Worm (Caenorhabditis elegans) whole organism, L4 larva: ENCODE measurements around the gene F35D2.6.

ENCODE experiments used
- F44E2.7 ChIP-seq: fragments of 200-800 bp; sonication (Bioruptor generic); IDR thresholded peaks from 2 replicates; pipeline ENCODE4 v2.1.2; 2022; ENCODE audit warnings: missing genetic modification characterization, missing compliant biosample characterization
- T26A8.4 ChIP-seq: fragments of 200-800 bp; sonication (Bioruptor generic); IDR thresholded peaks from 2 replicates; pipeline ENCODE4 v1.3.6; 2022; ENCODE audit warnings: missing genetic modification characterization, missing compliant biosample characterization
- Y48G9A.11 ChIP-seq: fragments of 200-800 bp; sonication (Bioruptor generic); IDR thresholded peaks from 2 replicates; pipeline ENCODE4 v1.3.6; 2022; ENCODE audit warnings: missing genetic modification reagents, missing genetic modification characterization, missing compliant biosample characterization
- Y5F2A.4 ChIP-seq: fragments of 200-800 bp; sonication (Bioruptor generic); optimal IDR thresholded peaks from 2 replicates; lab custom pipeline; 2018; ENCODE audit warnings: mild to moderate bottlenecking, missing genetic modification characterization, missing compliant biosample characterization
- ZK546.5 ChIP-seq, 2 experiments: sonication (generic microtip); optimal IDR thresholded peaks; 2 replicates each; lab custom pipeline; 2017; ENCODE audit warnings: missing biosample characterization in 2 of 2, missing genetic modification characterization in 2 of 2
- aly-2 ChIP-seq: sonication (generic microtip); optimal IDR thresholded peaks from 2 replicates; lab custom pipeline; 2018; ENCODE audit warnings: missing biosample characterization, missing genetic modification characterization
- ama-1 ChIP-seq: fragments of 150-350 bp; optimal IDR thresholded peaks from 2 replicates; lab custom pipeline; 2014; ENCODE audit warnings: inconsistent platforms, mixed read lengths
- ceh-20 ChIP-seq: fragments of 200-800 bp; sonication (Bioruptor generic); IDR thresholded peaks from 2 replicates; pipeline ENCODE4 v1.3.6; 2022; ENCODE audit warnings: missing genetic modification reagents, missing genetic modification characterization, missing compliant biosample characterization
- cey-2 ChIP-seq: sonication (generic microtip); optimal IDR thresholded peaks from 3 replicates; lab custom pipeline; 2017; ENCODE audit warnings: missing genetic modification characterization, mild to moderate bottlenecking, missing compliant biosample characterization, antibody characterized with exemption, borderline replicate concordance; ENCODE audit not compliant: insufficient read depth
- ctbp-1 ChIP-seq: fragments of 200-800 bp; sonication (Bioruptor generic); IDR thresholded peaks from 2 replicates; pipeline ENCODE4 v1.3.6; 2022; ENCODE audit warnings: missing genetic modification reagents, missing genetic modification characterization, missing compliant biosample characterization
- daf-19 ChIP-seq: fragments of 200-800 bp; sonication (Bioruptor generic); conservative IDR thresholded peaks from 2 replicates; pipeline ENCODE4 v1.3.6; 2022; ENCODE audit warnings: missing genetic modification characterization, missing compliant biosample characterization
- daf-8 ChIP-seq: fragments of 200-800 bp; sonication (Bioruptor generic); IDR thresholded peaks from 2 replicates; pipeline ENCODE4 v1.3.6; 2022; ENCODE audit warnings: missing genetic modification characterization, missing compliant biosample characterization
- dmd-8 ChIP-seq: fragments of 200-800 bp; sonication (Bioruptor generic); IDR thresholded peaks from 2 replicates; pipeline ENCODE4 v1.3.6; 2022; ENCODE audit warnings: missing genetic modification characterization, missing compliant biosample characterization
- dpl-1 ChIP-seq: fragments of 150-350 bp; optimal IDR thresholded peaks from 2 replicates; lab custom pipeline; 2014; ENCODE audit warnings: missing biosample characterization, missing genetic modification reagents, missing genetic modification characterization
- duxl-1 ChIP-seq: sonication (generic microtip); optimal IDR thresholded peaks from 2 replicates; lab custom pipeline; 2016; ENCODE audit warnings: mild to moderate bottlenecking, missing genetic modification characterization, moderate library complexity, missing compliant biosample characterization; ENCODE audit not compliant: poor library complexity
- dve-1 ChIP-seq: sonication (generic microtip); optimal IDR thresholded peaks from 2 replicates; lab custom pipeline; 2017; ENCODE audit warnings: antibody characterized with exemption, mild to moderate bottlenecking, missing genetic modification characterization, missing compliant biosample characterization; ENCODE audit not compliant: insufficient read depth
- fkh-10 ChIP-seq: fragments of 150-350 bp; optimal IDR thresholded peaks from 2 replicates; lab custom pipeline; 2014; ENCODE audit warnings: missing biosample characterization, missing genetic modification reagents, missing genetic modification characterization
- hlh-11 ChIP-seq: fragments of 200-800 bp; sonication (Bioruptor generic); optimal IDR thresholded peaks from 2 replicates; lab custom pipeline; 2018; ENCODE audit warnings: mild to moderate bottlenecking, missing genetic modification characterization, missing compliant biosample characterization
- hlh-30 ChIP-seq: sonication (generic microtip); optimal IDR thresholded peaks from 2 replicates; lab custom pipeline; 2017; ENCODE audit warnings: antibody characterized with exemption, mild to moderate bottlenecking, missing genetic modification characterization, missing compliant biosample characterization; ENCODE audit not compliant: insufficient read depth
- hmg-1.1 ChIP-seq: fragments of 200-800 bp; sonication (Bioruptor generic); IDR thresholded peaks from 2 replicates; pipeline ENCODE4 v1.3.6; 2022; ENCODE audit warnings: missing genetic modification reagents, missing genetic modification characterization, missing compliant biosample characterization
- jun-1 ChIP-seq: fragments of 150-350 bp; optimal IDR thresholded peaks from 2 replicates; lab custom pipeline; 2014; ENCODE audit warnings: missing biosample characterization, missing genetic modification reagents, missing genetic modification characterization
- lin-13 ChIP-seq: fragments of 150-350 bp; optimal IDR thresholded peaks from 2 replicates; lab custom pipeline; 2014; ENCODE audit warnings: missing biosample characterization, missing genetic modification reagents, missing genetic modification characterization
- lin-38 ChIP-seq: fragments of 200-800 bp; sonication (Bioruptor generic); IDR thresholded peaks from 2 replicates; pipeline ENCODE4 v1.3.6; 2022; ENCODE audit warnings: missing genetic modification reagents, missing genetic modification characterization, missing compliant biosample characterization
- lin-39 ChIP-seq: fragments of 150-350 bp; optimal IDR thresholded peaks from 2 replicates; lab custom pipeline; 2014; ENCODE audit warnings: missing biosample characterization, missing genetic modification reagents, missing genetic modification characterization
- lsy-2 ChIP-seq, 2 experiments: fragments of 150-350 bp in 1 of 2; sonication (generic microtip) in 1 of 2; optimal IDR thresholded peaks; 2 replicates each; lab custom pipeline; 2014 to 2017; ENCODE audit warnings: missing biosample characterization in 2 of 2, missing genetic modification characterization in 2 of 2
- madf-5 ChIP-seq, 2 experiments: fragments of 200-800 bp; sonication (Bioruptor generic); IDR thresholded peaks; 2 replicates each; pipeline ENCODE4 v1.3.6; 2022; ENCODE audit warnings: missing compliant biosample characterization in 2 of 2, missing genetic modification characterization in 2 of 2
- mdl-1 ChIP-seq, 2 experiments: fragments of 150-350 bp in 1 of 2; sonication (generic microtip) in 1 of 2; optimal IDR thresholded peaks; 2 replicates each; lab custom pipeline; 2014 to 2017; ENCODE audit warnings: missing biosample characterization in 2 of 2, missing genetic modification characterization in 2 of 2
- mdt-29 ChIP-seq: fragments of 200-800 bp; sonication (Bioruptor generic); IDR thresholded peaks from 2 replicates; pipeline ENCODE4 v1.3.6; 2022; ENCODE audit warnings: missing genetic modification reagents, missing genetic modification characterization, missing compliant biosample characterization
- mep-1 ChIP-seq: fragments of 150-350 bp; sonication (generic microtip); optimal IDR thresholded peaks from 3 replicates; lab custom pipeline; 2014; ENCODE audit warnings: missing biosample characterization, missing genetic modification characterization
- mes-2 ChIP-seq: sonication (generic microtip); optimal IDR thresholded peaks from 2 replicates; lab custom pipeline; 2016; ENCODE audit warnings: missing genotype, mild to moderate bottlenecking, missing genetic modification characterization, missing compliant biosample characterization; ENCODE audit not compliant: poor library complexity, severe bottlenecking
- mxl-3 ChIP-seq: fragments of 200-800 bp; sonication (Bioruptor generic); optimal IDR thresholded peaks from 2 replicates; lab custom pipeline; 2018; ENCODE audit warnings: mild to moderate bottlenecking, missing genetic modification characterization, missing compliant biosample characterization
- nhr-102 ChIP-seq: sonication (generic microtip); optimal IDR thresholded peaks from 2 replicates; lab custom pipeline; 2016; ENCODE audit warnings: mild to moderate bottlenecking, missing genetic modification characterization, moderate library complexity, missing compliant biosample characterization
- nhr-28 ChIP-seq: fragments of 150-350 bp; optimal IDR thresholded peaks from 2 replicates; lab custom pipeline; 2014; ENCODE audit warnings: missing biosample characterization, missing genetic modification characterization
- nhr-41 ChIP-seq: fragments of 200-800 bp; sonication (Bioruptor generic); IDR thresholded peaks from 2 replicates; pipeline ENCODE4 v1.3.6; 2022; ENCODE audit warnings: missing genetic modification reagents, missing genetic modification characterization, missing compliant biosample characterization
- nhr-76 ChIP-seq: fragments of 150-350 bp; optimal IDR thresholded peaks from 2 replicates; lab custom pipeline; 2014; ENCODE audit warnings: missing biosample characterization, missing genetic modification characterization
- nhr-77 ChIP-seq: fragments of 150-350 bp; optimal IDR thresholded peaks from 2 replicates; lab custom pipeline; 2014; ENCODE audit warnings: missing biosample characterization, missing genetic modification characterization
- pqm-1 ChIP-seq: sonication (generic microtip); optimal IDR thresholded peaks from 2 replicates; lab custom pipeline; 2017; ENCODE audit warnings: missing biosample characterization, missing genetic modification characterization
- saeg-2 ChIP-seq: fragments of 200-800 bp; sonication (Bioruptor generic); IDR thresholded peaks from 2 replicates; pipeline ENCODE4 v1.3.6; 2022; ENCODE audit warnings: missing genetic modification reagents, missing genetic modification characterization, missing compliant biosample characterization
- spr-1 ChIP-seq: sonication (generic microtip); optimal IDR thresholded peaks from 2 replicates; lab custom pipeline; 2016; ENCODE audit warnings: mild to moderate bottlenecking, missing genetic modification characterization, missing compliant biosample characterization
- tra-1 ChIP-seq: fragments of 200-800 bp; sonication (Bioruptor generic); IDR thresholded peaks from 2 replicates; pipeline ENCODE4 v1.3.6; 2022; ENCODE audit warnings: missing genetic modification reagents, missing genetic modification characterization, missing compliant biosample characterization
- unc-62 ChIP-seq, 3 experiments: fragments of 150-350 bp in 1 of 3; sonication (generic microtip); optimal IDR thresholded peaks in 2 of 3; peaks in 1 of 3; 1 replicate in 1 of 3; 2 replicates in 2 of 3; lab custom pipeline; 2014 to 2017; ENCODE audit warnings: missing biosample characterization in 3 of 3, missing genetic modification characterization in 3 of 3, missing genetic modification reagents in 3 of 3, missing genotype in 1 of 3
- vab-7 ChIP-seq: fragments of 200-800 bp; sonication (Bioruptor generic); IDR thresholded peaks from 2 replicates; pipeline ENCODE4 v1.3.6; 2022; ENCODE audit warnings: missing genetic modification reagents, missing genetic modification characterization, missing compliant biosample characterization
- zfp-3 ChIP-seq: fragments of 200-800 bp; sonication (Bioruptor generic); conservative IDR thresholded peaks from 2 replicates; pipeline ENCODE4 v1.3.6; 2022; ENCODE audit warnings: missing genetic modification reagents, missing genetic modification characterization, missing compliant biosample characterization
- zip-2 ChIP-seq: fragments of 150-350 bp; optimal IDR thresholded peaks from 2 replicates; lab custom pipeline; 2014; ENCODE audit warnings: missing biosample characterization, missing genetic modification characterization
- ztf-11 ChIP-seq: fragments of 150-350 bp; optimal IDR thresholded peaks from 2 replicates; lab custom pipeline; 2014; ENCODE audit warnings: missing biosample characterization, missing genetic modification characterization

F35D2.6 gene

DNA sequence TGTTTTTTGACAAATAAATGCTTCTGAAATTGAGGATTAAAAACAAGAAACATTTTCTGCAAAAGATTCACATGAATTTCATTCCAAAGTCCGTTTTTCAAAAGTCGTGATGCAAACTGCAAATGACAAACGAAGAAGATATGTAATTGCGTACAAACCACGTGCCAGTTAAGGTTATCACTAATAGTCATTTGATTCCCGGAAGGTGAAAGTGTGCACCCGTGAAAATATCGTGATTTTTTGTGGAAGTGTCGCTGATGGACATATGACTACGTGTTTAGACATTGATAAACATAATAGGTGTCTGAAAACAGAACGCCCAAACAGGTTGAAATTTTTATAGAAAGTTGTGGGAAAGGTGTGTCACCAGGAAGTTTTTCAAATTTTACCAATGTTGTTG is 49.3 kb upstream of the F35D2.6 start (continued):
- TF ChIP-seq nhr-28 (tag; lab: Kevin White, UChicago) = peak; percentile 74
- TF ChIP-seq dpl-1 (GFP tag; lab: Kevin White, UChicago) = peak; percentile 33
- TF ChIP-seq fkh-10 (GFP tag; lab: Kevin White, UChicago) = no peak
- TF ChIP-seq daf-8 (GFP tag; lab: Robert Waterston, UW) = no peak
- TF ChIP-seq Y48G9A.11 (GFP tag; lab: Robert Waterston, UW) = no peak
- 0 out of 2 replicates have a peak, but pooled peaks have one; percentile 57 for TF ChIP-seq saeg-2 (GFP tag; lab: Robert Waterston, UW)
- TF ChIP-seq ceh-20 (GFP tag; lab: Robert Waterston, UW) = peak; percentile 61
- TF ChIP-seq daf-19 (GFP tag; lab: Robert Waterston, UW) = no peak
- TF ChIP-seq tra-1 (GFP tag; lab: Robert Waterston, UW) = peak; percentile 91
- peak; percentile 97 for TF ChIP-seq hlh-30 (tag; lab: Kevin White, UChicago)
- TF ChIP-seq hlh-11 = peak; percentile 96
- TF ChIP-seq mxl-3 (GFP tag; lab: Kevin White, UChicago) = peak; percentile 78

- peak; percentile 96 for TF ChIP-seq tra-1 (GFP tag; lab: Robert Waterston, UW)
- peak; percentile 71 for TF ChIP-seq lin-13
- no peak for TF ChIP-seq jun-1 (tag; lab: Kevin White, UChicago)
- peak; percentile 83 for TF ChIP-seq zfp-3 (GFP tag; lab: Robert Waterston, UW)
- TF ChIP-seq nhr-41 (GFP tag; lab: Robert Waterston, UW) = peak; percentile 79; the same call in 1 of the 2 replicates
- no peak for TF ChIP-seq lin-39
- no peak for TF ChIP-seq aly-2 (tag; lab: Kevin White, UChicago)
- TF ChIP-seq ZK546.5 (tag; optimal IDR thresholded peaks at IDR 0.05; lab: Kevin White, UChicago) = no peak
- TF ChIP-seq vab-7 (GFP tag; lab: Robert Waterston, UW) = no peak
- TF ChIP-seq nhr-77 (tag; lab: Kevin White, UChicago) = peak; percentile 72
- peak; percentile 50 for TF ChIP-seq dpl-1 (GFP tag; lab: Kevin White, UChicago)
- TF ChIP-seq dmd-8 (GFP tag; lab: Robert Waterston, UW) = no peak
- peak; percentile 56 for TF ChIP-seq mes-2 (tag; lab: Kevin White, UChicago)
- peak; percentile 97 for TF ChIP-seq hlh-30 (tag; lab: Kevin White, UChicago)
- TF ChIP-seq nhr-28 (tag; lab: Kevin White, UChicago) = peak; percentile 91
- peak; percentile 75 for TF ChIP-seq ctbp-1 (GFP tag; lab: Robert Waterston, UW)
- peak; percentile 87 for TF ChIP-seq mep-1
- peak; percentile 75 for TF ChIP-seq spr-1 (tag; lab: Kevin White, UChicago)
- TF ChIP-seq hlh-11 = peak; percentile 99
- no peak for TF ChIP-seq Y5F2A.4 (GFP tag; lab: Kevin White, UChicago)
- peak; percentile 98 for TF ChIP-seq dve-1
- no peak for TF ChIP-seq F44E2.7
- TF ChIP-seq saeg-2 (GFP tag; lab: Robert Waterston, UW) = peak; percentile 26; the same call in 1 of the 2 replicates
- no peak for TF ChIP-seq ztf-11
- TF ChIP-seq lsy-2 (tag; optimal IDR thresholded peaks at IDR 0.05; lab: Kevin White, UChicago) = peak; percentile 36 to 89
- peak; percentile 96 for TF ChIP-seq mdt-29 (GFP tag; lab: Robert Waterston, UW)
- TF ChIP-seq unc-62 (GFP tag; optimal IDR thresholded peaks at IDR 0.05 in 1 of 2; lab: Kevin White, UChicago) = peak in 1 of 2 experiments; percentile 91
- TF ChIP-seq unc-62 (tag; optimal IDR thresholded peaks at IDR 0.05; lab: Kevin White, UChicago) = no peak
- TF ChIP-seq hmg-1.1 (GFP tag; lab: Robert Waterston, UW) = peak; percentile 62
- TF ChIP-seq nhr-76 (tag; lab: Kevin White, UChicago) = peak; percentile 63
- peak; percentile 40 for TF ChIP-seq zip-2 (tag; lab: Kevin White, UChicago)
- TF ChIP-seq mdl-1 (tag; optimal IDR thresholded peaks at IDR 0.05; lab: Kevin White, UChicago) = peak; percentile 43 to 95
- peak; percentile 90 for TF ChIP-seq nhr-102
- no peak for TF ChIP-seq fkh-10 (GFP tag; lab: Kevin White, UChicago)
- peak; percentile 90 for TF ChIP-seq ceh-20 (GFP tag; lab: Robert Waterston, UW)
- no peak for TF ChIP-seq ama-1 (lab: Kevin White, UChicago)
- TF ChIP-seq pqm-1 (tag; lab: Kevin White, UChicago) = peak; percentile 3
- TF ChIP-seq madf-5 (GFP tag; IDR thresholded peaks at IDR 0.05; lab: Robert Waterston, UW) = no peak
- no peak for TF ChIP-seq lin-38
- TF ChIP-seq cey-2 = peak; percentile 72
- peak; percentile 71 for TF ChIP-seq T26A8.4
- TF ChIP-seq duxl-1 (tag; lab: Kevin White, UChicago) = peak; percentile 15
These were observed 48.3 kb upstream of the F35D2.6 start, which contains the start of gene ZK1290.5 for ce11 chrII:7529078-7529683. Gene ZK1290.5 (plus strand): TSS chrII:7529643.
